Fruit fly (Drosophila melanogaster): ENCODE measurements around the gene CG13293.

dm6 chr3L:6103658-6104057 lies 21.0 kb downstream of the CG13293 start:
- no peak for TF ChIP-seq Snoo (tag; optimal IDR thresholded peaks at IDR 0.05)
- TF ChIP-seq D1 (tag; optimal IDR thresholded peaks at IDR 0.05): no peak
- TF ChIP-seq EcR (GFP tag; optimal IDR thresholded peaks at IDR 0.05): no peak
- no peak for TF ChIP-seq fd96Ca (GFP tag; IDR thresholded peaks at IDR 0.05)
- TF ChIP-seq CG4496 (GFP tag; IDR thresholded peaks at IDR 0.05): no peak
- no peak for TF ChIP-seq CG13204 (GFP tag; optimal IDR thresholded peaks at IDR 0.05)
- TF ChIP-seq Pif1A (GFP tag; optimal IDR thresholded peaks at IDR 0.05): no peak
- no peak for TF ChIP-seq rn (GFP tag; IDR thresholded peaks at IDR 0.05)
- TF ChIP-seq CG32121 (GFP tag; IDR thresholded peaks at IDR 0.05): no peak
